Worm (Caenorhabditis elegans) whole organism, young adult: ENCODE data around the gene drn-1.
A peak's percentile ranks its signal among the peaks of the same experiment; 100 is the strongest.

Experiments
- B0336.3 ChIP-seq: fragments of 200-800 bp; sonication (Bioruptor generic); IDR thresholded peaks from 2 replicates; pipeline ENCODE4 v1.3.6; 2022; ENCODE audit warnings: missing genetic modification characterization, missing compliant biosample characterization
- F10E7.11 ChIP-seq: sonication (generic microtip); optimal IDR thresholded peaks from 2 replicates; lab custom pipeline; 2017; ENCODE audit warnings: mild to moderate bottlenecking, missing genetic modification characterization, moderate library complexity, missing compliant biosample characterization
- F23B12.7 ChIP-seq: sonication (generic microtip); optimal IDR thresholded peaks from 2 replicates; lab custom pipeline; 2017; ENCODE audit warnings: missing genetic modification characterization, mild to moderate bottlenecking, missing compliant biosample characterization, antibody characterized with exemption, moderate library complexity; ENCODE audit not compliant: insufficient read depth
- F39B2.1 ChIP-seq: fragments of 200-800 bp; sonication (Bioruptor generic); IDR thresholded peaks from 2 replicates; pipeline ENCODE4 v1.3.6; 2022; ENCODE audit warnings: missing genetic modification reagents, missing genetic modification characterization, missing compliant biosample characterization
- F49E8.2 ChIP-seq: sonication (generic microtip); optimal IDR thresholded peaks from 3 replicates; lab custom pipeline; 2017; ENCODE audit warnings: missing genetic modification characterization, mild to moderate bottlenecking, missing compliant biosample characterization, antibody characterized with exemption, moderate library complexity; ENCODE audit not compliant: insufficient read depth
- T26A5.8 ChIP-seq: sonication (generic microtip); optimal IDR thresholded peaks from 2 replicates; lab custom pipeline; 2016; ENCODE audit warnings: missing genetic modification characterization, missing compliant biosample characterization
- Y53G8AR.9 ChIP-seq: fragments of 200-800 bp; sonication (Bioruptor generic); conservative IDR thresholded peaks from 2 replicates; pipeline ENCODE4 v1.3.6; 2022; ENCODE audit warnings: missing genetic modification reagents, missing genetic modification characterization, missing compliant biosample characterization
- ZK185.1 ChIP-seq: sonication (generic microtip); optimal IDR thresholded peaks from 2 replicates; lab custom pipeline; 2016; ENCODE audit warnings: mild to moderate bottlenecking, missing genetic modification characterization, missing compliant biosample characterization; ENCODE audit not compliant: poor library complexity, severe bottlenecking
- akir-1 ChIP-seq: fragments of 200-800 bp; sonication (Bioruptor generic); optimal IDR thresholded peaks from 2 replicates; lab custom pipeline; 2018; ENCODE audit warnings: mild to moderate bottlenecking, missing genetic modification characterization, moderate library complexity, missing compliant biosample characterization
- atf-7 ChIP-seq: sonication (generic microtip); optimal IDR thresholded peaks from 2 replicates; lab custom pipeline; 2017; ENCODE audit warnings: mild to moderate bottlenecking, missing genetic modification characterization, missing compliant biosample characterization
- cebp-1 ChIP-seq, 2 experiments: fragments of 200-800 bp in 1 of 2; sonication (Bioruptor generic) in 1 of 2; sonication (generic microtip) in 1 of 2; IDR thresholded peaks in 1 of 2; optimal IDR thresholded peaks in 1 of 2; 2 replicates each; pipeline versions ENCODE4 v1.3.6 to Lab custom; 2017 to 2022; ENCODE audit warnings: missing compliant biosample characterization in 2 of 2, missing genetic modification characterization in 2 of 2, mild to moderate bottlenecking in 1 of 2, missing genetic modification reagents in 1 of 2, moderate library complexity in 1 of 2
- ceh-100 ChIP-seq: fragments of 200-800 bp; sonication (Bioruptor generic); IDR thresholded peaks from 2 replicates; pipeline ENCODE4 v1.3.6; 2022; ENCODE audit warnings: missing genetic modification reagents, missing genetic modification characterization, missing compliant biosample characterization
- ceh-79 ChIP-seq: sonication (generic microtip); optimal IDR thresholded peaks from 2 replicates; lab custom pipeline; 2017; ENCODE audit warnings: mild to moderate bottlenecking, missing genetic modification characterization, missing compliant biosample characterization
- ets-4 ChIP-seq: fragments of 200-800 bp; sonication (Bioruptor generic); optimal IDR thresholded peaks from 2 replicates; lab custom pipeline; 2018; ENCODE audit warnings: mild to moderate bottlenecking, missing genetic modification characterization, missing compliant biosample characterization
- gei-17 ChIP-seq: fragments of 200-800 bp; sonication (Bioruptor generic); optimal IDR thresholded peaks from 2 replicates; lab custom pipeline; 2018; ENCODE audit warnings: mild to moderate bottlenecking, missing genetic modification characterization, missing compliant biosample characterization
- hmg-1.2 ChIP-seq: fragments of 200-800 bp; sonication (Bioruptor generic); IDR thresholded peaks from 2 replicates; pipeline ENCODE4 v1.3.6; 2022; ENCODE audit warnings: missing genetic modification reagents, missing genetic modification characterization, missing compliant biosample characterization
- lag-1 ChIP-seq: fragments of 200-800 bp; sonication (Bioruptor generic); IDR thresholded peaks from 2 replicates; pipeline ENCODE4 v1.3.6; 2022; ENCODE audit warnings: missing genetic modification reagents, missing genetic modification characterization, missing compliant biosample characterization
- let-526 ChIP-seq: fragments of 200-800 bp; sonication (Bioruptor generic); IDR thresholded peaks from 2 replicates; pipeline ENCODE4 v1.3.6; 2022; ENCODE audit warnings: missing genetic modification reagents, missing genetic modification characterization, missing compliant biosample characterization
- let-607 ChIP-seq, 2 experiments: fragments of 200-800 bp in 1 of 2; sonication (Bioruptor generic) in 1 of 2; sonication (generic microtip) in 1 of 2; optimal IDR thresholded peaks; 2 replicates each; lab custom pipeline; 2016 to 2018; ENCODE audit warnings: mild to moderate bottlenecking in 2 of 2, missing compliant biosample characterization in 2 of 2, missing genetic modification characterization in 2 of 2, moderate library complexity in 2 of 2, missing genotype in 1 of 2
- lin-26 ChIP-seq: fragments of 200-800 bp; sonication (Bioruptor generic); IDR thresholded peaks from 2 replicates; pipeline ENCODE4 v1.3.6; 2022; ENCODE audit warnings: missing genetic modification reagents, missing genetic modification characterization, missing compliant biosample characterization
- lin-35 ChIP-seq, 3 experiments: fragments of 150-350 bp in 2 of 3; sonication (generic microtip) in 1 of 3; optimal IDR thresholded peaks; 2 replicates each; lab custom pipeline; 2014 to 2018; ENCODE audit warnings: missing biosample characterization in 3 of 3, missing genetic modification characterization in 3 of 3, missing genetic modification reagents in 3 of 3
- lin-40 ChIP-seq: sonication (generic microtip); optimal IDR thresholded peaks from 2 replicates; lab custom pipeline; 2016; ENCODE audit warnings: missing genetic modification characterization, mild to moderate bottlenecking, missing compliant biosample characterization, missing genotype, missing genetic modification reagents
- lsl-1 ChIP-seq: fragments of 200-800 bp; sonication (Bioruptor generic); optimal IDR thresholded peaks from 2 replicates; lab custom pipeline; 2018; ENCODE audit warnings: mild to moderate bottlenecking, missing genetic modification characterization, moderate library complexity, missing compliant biosample characterization
- madf-3 ChIP-seq: fragments of 200-800 bp; sonication (Bioruptor generic); IDR thresholded peaks from 2 replicates; pipeline ENCODE4 v1.3.6; 2022; ENCODE audit warnings: missing genetic modification reagents, missing genetic modification characterization, missing compliant biosample characterization
- nfya-1 ChIP-seq: sonication (generic microtip); optimal IDR thresholded peaks from 2 replicates; lab custom pipeline; 2017; ENCODE audit warnings: antibody characterized with exemption, missing compliant biosample characterization, missing genetic modification characterization, borderline replicate concordance; ENCODE audit not compliant: insufficient read depth
- nhr-120 ChIP-seq: fragments of 200-800 bp; sonication (Bioruptor generic); IDR thresholded peaks from 2 replicates; pipeline ENCODE4 v1.3.6; 2022; ENCODE audit warnings: missing genetic modification characterization, missing compliant biosample characterization
- nhr-179 ChIP-seq: sonication (generic microtip); optimal IDR thresholded peaks from 2 replicates; lab custom pipeline; 2016; ENCODE audit warnings: mild to moderate bottlenecking, missing genetic modification characterization, missing compliant biosample characterization
- nhr-80 ChIP-seq: sonication (generic microtip); optimal IDR thresholded peaks from 2 replicates; lab custom pipeline; 2016; ENCODE audit warnings: missing genetic modification characterization, missing compliant biosample characterization
- sea-2 ChIP-seq: fragments of 200-800 bp; sonication (Bioruptor generic); IDR thresholded peaks from 2 replicates; pipeline ENCODE4 v1.3.6; 2022; ENCODE audit warnings: missing genetic modification characterization, missing compliant biosample characterization
- snpc-1.1 ChIP-seq: sonication (generic microtip); optimal IDR thresholded peaks from 2 replicates; lab custom pipeline; 2017; ENCODE audit warnings: missing genetic modification characterization, mild to moderate bottlenecking, missing compliant biosample characterization, antibody characterized with exemption, moderate library complexity, missing genotype, missing genetic modification reagents; ENCODE audit not compliant: insufficient read depth
- snpc-4 ChIP-seq, 5 experiments: fragments of 150-350 bp in 1 of 5; sonication (generic microtip) in 4 of 5; optimal IDR thresholded peaks; 2 replicates each; lab custom pipeline; 2014 to 2018; ENCODE audit warnings: missing genetic modification characterization in 5 of 5, missing biosample characterization in 3 of 5, antibody characterized with exemption in 2 of 5, mild to moderate bottlenecking in 2 of 5, missing compliant biosample characterization in 2 of 5, missing genotype in 2 of 5, moderate library complexity in 2 of 5, missing genetic modification reagents in 1 of 5
- somi-1 ChIP-seq: fragments of 200-800 bp; sonication (Bioruptor generic); optimal IDR thresholded peaks from 2 replicates; lab custom pipeline; 2018; ENCODE audit warnings: mild to moderate bottlenecking, missing genetic modification characterization, missing compliant biosample characterization
- tlf-1 ChIP-seq: fragments of 200-800 bp; sonication (Bioruptor generic); optimal IDR thresholded peaks from 2 replicates; lab custom pipeline; 2018; ENCODE audit warnings: mild to moderate bottlenecking, missing genetic modification characterization, missing compliant biosample characterization
- xnd-1 ChIP-seq: sonication (generic microtip); optimal IDR thresholded peaks from 2 replicates; lab custom pipeline; 2016; ENCODE audit warnings: missing genotype, missing genetic modification reagents, missing genetic modification characterization, missing compliant biosample characterization
- ztf-26 ChIP-seq: sonication (generic microtip); optimal IDR thresholded peaks from 2 replicates; lab custom pipeline; 2017; ENCODE audit warnings: missing genetic modification characterization, missing compliant biosample characterization
- ztf-6 ChIP-seq: fragments of 200-800 bp; sonication (Bioruptor generic); IDR thresholded peaks from 2 replicates; pipeline ENCODE4 v1.3.6; 2022; ENCODE audit warnings: missing genetic modification reagents, missing genetic modification characterization, missing compliant biosample characterization

The drn-1 gene

DNA sequence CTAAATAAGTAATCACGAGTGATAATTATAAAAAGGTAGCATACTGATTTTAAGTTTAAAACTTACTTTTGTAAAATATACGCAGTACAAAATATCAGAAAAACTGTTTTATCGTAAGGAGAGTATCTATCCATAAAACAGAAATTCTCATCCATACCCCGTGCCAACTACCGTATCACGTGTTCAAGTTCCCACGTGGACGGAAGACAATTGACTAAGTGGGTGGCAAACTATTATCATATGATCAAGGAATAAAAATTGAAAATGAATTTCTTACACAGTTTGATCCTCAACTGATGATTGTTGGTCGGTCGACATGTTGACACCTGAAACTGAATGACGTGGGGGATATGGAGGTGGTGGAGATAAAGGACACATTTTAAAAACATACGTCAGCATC is 10.5 kb upstream of the drn-1 start, which contains the start of gene pmt-1:
pmt-1 (minus strand) TSS at position 332 of the 400 bp plus-strand sequence.
- TF ChIP-seq F49E8.2 (tag; lab: Kevin White, UChicago) (no peak), tlf-1 (no peak), atf-7 (tag; lab: Kevin White, UChicago) (peak; percentile 14), F39B2.1 (GFP tag; lab: Robert Waterston, UW) (no peak), snpc-1.1 (tag; lab: Kevin White, UChicago) (no peak), hmg-1.2 (GFP tag; lab: Robert Waterston, UW) (0 out of 2 replicates have a peak, but pooled peaks have one; percentile 11), somi-1 (GFP tag; lab: Kevin White, UChicago) (peak; percentile 49), let-526 (0 out of 2 replicates have a peak, but pooled peaks have one; percentile 37), lag-1 (no peak), ztf-26 (tag; lab: Kevin White, UChicago) (peak; percentile 5), cebp-1 (GFP tag; IDR thresholded peaks at IDR 0.05; lab: Robert Waterston, UW) (no peak), cebp-1 (tag; optimal IDR thresholded peaks at IDR 0.05; lab: Kevin White, UChicago) (peak; percentile 31), let-607 (tag; optimal IDR thresholded peaks at IDR 0.05; lab: Kevin White, UChicago) (peak in 1 of 2 experiments; percentile 29), madf-3 (0 out of 2 replicates have a peak, but pooled peaks have one; percentile 69), gei-17 (GFP tag; lab: Kevin White, UChicago) (no peak)

DNA sequence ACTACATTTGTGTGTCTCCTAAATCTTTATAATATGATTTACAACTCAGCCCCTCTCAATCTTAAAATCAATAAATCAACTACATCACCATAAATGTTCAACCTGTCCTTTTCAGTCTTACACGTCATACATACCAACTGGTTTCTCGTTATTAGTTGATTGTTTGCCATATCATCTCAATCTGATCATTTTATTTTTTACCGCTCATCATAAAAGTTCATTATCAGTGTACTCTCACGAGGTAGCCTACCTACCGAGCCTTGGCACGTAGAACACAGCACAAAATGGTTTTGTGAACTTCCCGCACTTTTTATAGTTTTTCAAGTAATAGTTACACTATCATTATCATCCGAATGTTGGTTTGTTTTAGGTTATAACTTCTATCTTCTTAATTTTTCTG is 9.5 kb upstream of the drn-1 start:
- TF ChIP-seq ceh-100 (GFP tag; lab: Robert Waterston, UW) (no peak), sea-2 (no peak), ets-4 (GFP tag; lab: Kevin White, UChicago) (no peak), lin-40 (tag; lab: Kevin White, UChicago) (peak; percentile 10), B0336.3 (GFP tag; lab: Robert Waterston, UW) (0 out of 2 replicates have a peak, but pooled peaks have one; percentile 15), xnd-1 (tag; lab: Kevin White, UChicago) (no peak), F23B12.7 (tag; lab: Kevin White, UChicago) (no peak), ztf-6 (GFP tag; lab: Robert Waterston, UW) (no peak), F10E7.11 (no peak), T26A5.8 (tag; lab: Kevin White, UChicago) (no peak), nhr-179 (no peak), Y53G8AR.9 (GFP tag; lab: Robert Waterston, UW) (0 out of 2 replicates have a peak, but pooled peaks have one; percentile 42), let-607 (tag; optimal IDR thresholded peaks at IDR 0.05; lab: Kevin White, UChicago) (peak in 1 of 2 experiments; percentile 85), snpc-1.1 (tag; lab: Kevin White, UChicago) (no peak), nhr-120 (no peak), lin-26 (GFP tag; lab: Robert Waterston, UW) (peak; percentile 58; the same call in 1 of the 2 replicates), atf-7 (tag; lab: Kevin White, UChicago) (peak; percentile 39), lsl-1 (GFP tag; lab: Kevin White, UChicago) (no peak), ceh-79 (tag; lab: Kevin White, UChicago) (no peak), ztf-26 (tag; lab: Kevin White, UChicago) (peak; percentile 24), snpc-4 (GFP tag; optimal IDR thresholded peaks at IDR 0.05; lab: Kevin White, UChicago) (no peak), snpc-4 (tag; optimal IDR thresholded peaks at IDR 0.05; lab: Kevin White, UChicago) (no peak), ZK185.1 (tag; lab: Kevin White, UChicago) (no peak), lin-35 (GFP tag; optimal IDR thresholded peaks at IDR 0.05; lab: Kevin White, UChicago) (no peak), nhr-80 (peak; percentile 73), nfya-1 (tag; lab: Kevin White, UChicago) (no peak), akir-1 (GFP tag; lab: Kevin White, UChicago) (no peak)
